Fruit fly (Drosophila melanogaster): ENCODE results near the gene CG33262.

CG33262 gene

DNA sequence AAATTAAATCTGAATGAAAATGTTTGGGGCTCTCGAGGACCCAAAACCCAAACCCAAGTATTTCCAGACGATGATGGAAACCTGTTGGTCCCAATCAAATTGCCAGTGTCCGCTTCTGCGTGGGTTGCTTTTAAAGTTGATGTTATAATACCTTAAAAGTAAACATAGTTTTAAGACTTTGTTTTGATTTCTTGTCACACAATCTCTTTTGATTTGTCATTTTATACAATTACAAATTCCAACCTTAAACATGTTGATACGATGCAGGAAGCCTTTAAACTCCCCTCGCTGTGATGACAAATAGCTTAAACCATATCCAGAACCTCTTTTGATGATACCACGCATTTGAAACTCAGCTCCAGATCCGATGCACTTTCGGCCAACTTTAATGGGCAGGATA lies 46.3 kb downstream of the CG33262 start (continued):
- TF ChIP-seq Vsx2 (GFP tag; optimal IDR thresholded peaks at IDR 0.05; ENCODE audit: partially characterized antibody) = no peak
- TF ChIP-seq N (GFP tag; optimal IDR thresholded peaks at IDR 0.05) = no peak

All from whole organism, wandering third instar larva.